Worm (Caenorhabditis elegans) whole organism, L2 larva: ENCODE measurements around the gene atg-3.

ENCODE experiments used
- C34F6.9 ChIP-seq: fragments of 150-350 bp; optimal IDR thresholded peaks from 2 replicates; lab custom pipeline; 2014; ENCODE audit warnings: missing biosample characterization, missing genetic modification characterization
- R02D3.7 ChIP-seq: fragments of 150-350 bp; optimal IDR thresholded peaks from 2 replicates; lab custom pipeline; 2014; ENCODE audit warnings: missing biosample characterization, missing genetic modification characterization
- Y55F3AM.14 ChIP-seq: fragments of 200-800 bp; sonication (Bioruptor generic); optimal IDR thresholded peaks from 2 replicates; lab custom pipeline; 2018; ENCODE audit warnings: mild to moderate bottlenecking, missing genetic modification characterization, missing compliant biosample characterization
- ZK546.5 ChIP-seq: sonication (generic microtip); optimal IDR thresholded peaks from 2 replicates; lab custom pipeline; 2017; ENCODE audit warnings: missing biosample characterization, missing genetic modification characterization
- alr-1 ChIP-seq: fragments of 150-350 bp; optimal IDR thresholded peaks from 2 replicates; lab custom pipeline; 2014; ENCODE audit warnings: missing biosample characterization, missing genetic modification characterization
- aly-2 ChIP-seq: fragments of 150-350 bp; optimal IDR thresholded peaks from 2 replicates; lab custom pipeline; 2014; ENCODE audit warnings: missing biosample characterization, missing genetic modification characterization
- ceh-16 ChIP-seq: fragments of 150-350 bp; optimal IDR thresholded peaks from 2 replicates; lab custom pipeline; 2014; ENCODE audit warnings: missing biosample characterization, missing genetic modification characterization
- dmd-4 ChIP-seq: sonication (generic microtip); optimal IDR thresholded peaks from 2 replicates; lab custom pipeline; 2017; ENCODE audit warnings: missing biosample characterization, missing genetic modification characterization
- egl-27 ChIP-seq: sonication (generic microtip); optimal IDR thresholded peaks from 3 replicates; lab custom pipeline; 2017; ENCODE audit warnings: missing biosample characterization, missing genetic modification reagents, missing genetic modification characterization
- elt-1 ChIP-seq: fragments of 150-350 bp; optimal IDR thresholded peaks from 2 replicates; lab custom pipeline; 2014; ENCODE audit warnings: missing biosample characterization, missing genetic modification characterization
- fos-1 ChIP-seq: fragments of 150-350 bp; optimal IDR thresholded peaks from 2 replicates; lab custom pipeline; 2014; ENCODE audit warnings: missing biosample characterization, missing genetic modification characterization
- gmeb-1 ChIP-seq: fragments of 150-350 bp; optimal IDR thresholded peaks from 2 replicates; lab custom pipeline; 2014; ENCODE audit warnings: missing biosample characterization, missing genetic modification characterization
- lin-11 ChIP-seq: fragments of 150-350 bp; sonication (generic microtip); optimal IDR thresholded peaks from 2 replicates; lab custom pipeline; 2014; ENCODE audit warnings: missing biosample characterization, missing genetic modification characterization, inconsistent platforms, mixed read lengths
- lin-13 ChIP-seq: fragments of 150-350 bp; optimal IDR thresholded peaks from 2 replicates; lab custom pipeline; 2014; ENCODE audit warnings: missing biosample characterization, missing genetic modification reagents, missing genetic modification characterization
- lsy-2 ChIP-seq, 2 experiments: fragments of 150-350 bp in 1 of 2; sonication (generic microtip) in 1 of 2; optimal IDR thresholded peaks; 2 replicates each; lab custom pipeline; 2014 to 2017; ENCODE audit warnings: missing biosample characterization in 2 of 2, missing genetic modification characterization in 2 of 2
- mbf-1 ChIP-seq: sonication (generic microtip); optimal IDR thresholded peaks from 2 replicates; lab custom pipeline; 2017; ENCODE audit warnings: missing biosample characterization, missing genetic modification characterization
- nhr-12 ChIP-seq: fragments of 150-350 bp; optimal IDR thresholded peaks from 2 replicates; lab custom pipeline; 2014; ENCODE audit warnings: missing biosample characterization, missing genetic modification characterization
- nhr-129 ChIP-seq: fragments of 150-350 bp; optimal IDR thresholded peaks from 2 replicates; lab custom pipeline; 2014; ENCODE audit warnings: missing biosample characterization, missing genetic modification characterization
- nhr-21 ChIP-seq: fragments of 150-350 bp; optimal IDR thresholded peaks from 2 replicates; lab custom pipeline; 2014; ENCODE audit warnings: missing biosample characterization, missing genetic modification characterization
- nhr-23 ChIP-seq: fragments of 150-350 bp; optimal IDR thresholded peaks from 2 replicates; lab custom pipeline; 2014; ENCODE audit warnings: missing biosample characterization, missing genetic modification reagents, missing genetic modification characterization
- nhr-237 ChIP-seq: fragments of 150-350 bp; optimal IDR thresholded peaks from 2 replicates; lab custom pipeline; 2014; ENCODE audit warnings: missing biosample characterization, missing genetic modification characterization
- nhr-25 ChIP-seq: fragments of 150-350 bp; sonication (generic microtip); optimal IDR thresholded peaks from 3 replicates; lab custom pipeline; 2014; ENCODE audit warnings: missing biosample characterization, missing genetic modification characterization
- nhr-6 ChIP-seq: fragments of 150-350 bp; optimal IDR thresholded peaks from 2 replicates; lab custom pipeline; 2014; ENCODE audit warnings: missing biosample characterization, missing genetic modification characterization
- nhr-77 ChIP-seq: fragments of 150-350 bp; optimal IDR thresholded peaks from 2 replicates; lab custom pipeline; 2014; ENCODE audit warnings: missing biosample characterization, missing genetic modification characterization
- peb-1 ChIP-seq: fragments of 150-350 bp; optimal IDR thresholded peaks from 2 replicates; lab custom pipeline; 2014; ENCODE audit warnings: missing biosample characterization, missing genetic modification characterization
- sem-4 ChIP-seq: fragments of 150-350 bp; optimal IDR thresholded peaks from 2 replicates; lab custom pipeline; 2014; ENCODE audit warnings: missing biosample characterization, missing genetic modification reagents, missing genetic modification characterization
- skn-1 ChIP-seq: sonication (generic microtip); optimal IDR thresholded peaks from 2 replicates; lab custom pipeline; 2017; ENCODE audit warnings: missing biosample characterization, missing genetic modification characterization
- sma-3 ChIP-seq: sonication (generic microtip); optimal IDR thresholded peaks from 2 replicates; lab custom pipeline; 2016; ENCODE audit warnings: missing genetic modification reagents, missing genetic modification characterization, missing compliant biosample characterization
- sma-9 ChIP-seq, 2 experiments: fragments of 150-350 bp in 1 of 2; sonication (generic microtip) in 1 of 2; optimal IDR thresholded peaks; 2 replicates each; lab custom pipeline; 2014 to 2016; ENCODE audit warnings: missing genetic modification characterization in 2 of 2, mild to moderate bottlenecking in 1 of 2, missing biosample characterization in 1 of 2, missing compliant biosample characterization in 1 of 2, missing genetic modification reagents in 1 of 2, moderate library complexity in 1 of 2
- snpc-4 ChIP-seq: fragments of 150-350 bp; optimal IDR thresholded peaks from 2 replicates; lab custom pipeline; 2014; ENCODE audit warnings: missing biosample characterization, missing genetic modification characterization
- unc-39 ChIP-seq: fragments of 150-350 bp; optimal IDR thresholded peaks from 2 replicates; lab custom pipeline; 2014; ENCODE audit warnings: missing biosample characterization, missing genetic modification characterization
- unc-55 ChIP-seq: fragments of 150-350 bp; sonication (generic microtip); optimal IDR thresholded peaks from 3 replicates; lab custom pipeline; 2014; ENCODE audit warnings: missing biosample characterization, missing genetic modification reagents, missing genetic modification characterization
- unc-62 ChIP-seq: fragments of 150-350 bp; optimal IDR thresholded peaks from 2 replicates; lab custom pipeline; 2014; ENCODE audit warnings: missing biosample characterization, missing genetic modification reagents, missing genetic modification characterization
- zag-1 ChIP-seq: fragments of 150-350 bp; optimal IDR thresholded peaks from 2 replicates; lab custom pipeline; 2014; ENCODE audit warnings: missing biosample characterization, missing genetic modification characterization
- ztf-1 ChIP-seq: fragments of 200-800 bp; sonication (Bioruptor generic); conservative IDR thresholded peaks from 2 replicates; pipeline ENCODE4 v1.3.6; 2022; ENCODE audit warnings: missing genetic modification characterization, missing compliant biosample characterization
- ztf-11 ChIP-seq: sonication (generic microtip); optimal IDR thresholded peaks from 2 replicates; lab custom pipeline; 2017; ENCODE audit warnings: missing biosample characterization, missing genetic modification characterization
- ztf-4 ChIP-seq: fragments of 150-350 bp; optimal IDR thresholded peaks from 2 replicates; lab custom pipeline; 2014; ENCODE audit warnings: missing biosample characterization, missing genetic modification characterization

Gene atg-3

ce11 chrIV:998914-999313 lies 11.4 kb upstream of the atg-3 start, which contains the start of gene Y55F3AM.5:
Gene Y55F3AM.5, plus strand, starts transcription at chrIV:999214.
- TF ChIP-seq ZK546.5 (tag; lab: Kevin White, UChicago) (no peak), sma-3 (GFP tag; lab: Kevin White, UChicago) (no peak), egl-27 (tag; lab: Kevin White, UChicago) (no peak), C34F6.9 (tag; lab: Kevin White, UChicago) (no peak), R02D3.7 (tag; lab: Kevin White, UChicago) (no peak), nhr-6 (tag; lab: Kevin White, UChicago) (no peak), nhr-237 (tag; lab: Kevin White, UChicago) (no peak), Y55F3AM.14 (GFP tag; lab: Kevin White, UChicago) (no peak), alr-1 (tag; lab: Kevin White, UChicago) (no peak), lsy-2 (tag; optimal IDR thresholded peaks at IDR 0.05; lab: Kevin White, UChicago) (no peak), ceh-16 (tag; lab: Kevin White, UChicago) (no peak), peb-1 (tag; lab: Kevin White, UChicago) (no peak), skn-1 (tag; lab: Kevin White, UChicago) (no peak), nhr-12 (tag; lab: Kevin White, UChicago) (no peak), unc-55 (GFP tag; lab: Kevin White, UChicago) (no peak), sma-9 (GFP tag; optimal IDR thresholded peaks at IDR 0.05; lab: Kevin White, UChicago) (no peak), sma-9 (tag; optimal IDR thresholded peaks at IDR 0.05; lab: Kevin White, UChicago) (no peak), ztf-1 (GFP tag; lab: Robert Waterston, UW) (no peak)

- no peak for TF ChIP-seq R02D3.7 (tag; lab: Kevin White, UChicago)
- TF ChIP-seq snpc-4 (tag; lab: Kevin White, UChicago), result no peak
- TF ChIP-seq alr-1 (tag; lab: Kevin White, UChicago), result no peak
- TF ChIP-seq mbf-1 (tag; lab: Kevin White, UChicago), result no peak
- no peak for TF ChIP-seq lsy-2 (tag; optimal IDR thresholded peaks at IDR 0.05; lab: Kevin White, UChicago)
Measured at ce11 chrIV:999675-1000074, 10.6 kb upstream of the atg-3 start.

DNA sequence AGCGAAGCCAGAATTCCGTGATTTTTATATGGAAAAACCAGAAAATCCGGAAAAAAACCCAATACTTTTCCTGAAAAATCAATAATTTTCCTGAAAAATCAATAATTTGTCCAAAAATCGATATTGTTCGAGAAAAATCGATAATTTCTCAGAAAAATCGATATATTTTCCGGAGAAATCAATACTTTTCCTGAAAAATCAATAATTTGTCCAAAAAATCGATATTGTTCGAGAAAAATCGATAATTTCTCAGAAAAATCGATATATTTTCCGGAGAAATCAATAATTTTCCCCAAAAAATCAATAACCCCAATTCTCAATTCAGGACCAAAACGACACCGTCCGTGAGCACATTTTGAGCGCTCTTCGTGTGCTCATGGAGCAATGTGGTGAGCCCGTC lies 9.9 kb upstream of the atg-3 start:
- TF ChIP-seq aly-2 (tag; lab: Kevin White, UChicago) (no peak), dmd-4 (tag; lab: Kevin White, UChicago) (no peak), nhr-25 (tag; lab: Kevin White, UChicago) (no peak), ceh-16 (tag; lab: Kevin White, UChicago) (no peak), ztf-4 (no peak), sma-9 (GFP tag; optimal IDR thresholded peaks at IDR 0.05; lab: Kevin White, UChicago) (no peak), sma-9 (tag; optimal IDR thresholded peaks at IDR 0.05; lab: Kevin White, UChicago) (no peak), zag-1 (tag; lab: Kevin White, UChicago) (no peak), lin-11 (no peak), nhr-21 (tag; lab: Kevin White, UChicago) (no peak), ztf-1 (GFP tag; lab: Robert Waterston, UW) (no peak), nhr-129 (no peak), ztf-11 (tag; lab: Kevin White, UChicago) (no peak), unc-62 (no peak), lin-13 (GFP tag; lab: Kevin White, UChicago) (no peak), nhr-237 (tag; lab: Kevin White, UChicago) (no peak), nhr-77 (tag; lab: Kevin White, UChicago) (no peak), Y55F3AM.14 (GFP tag; lab: Kevin White, UChicago) (no peak), lsy-2 (tag; optimal IDR thresholded peaks at IDR 0.05; lab: Kevin White, UChicago) (no peak), ZK546.5 (tag; lab: Kevin White, UChicago) (no peak)

ce11 chrIV:1005761-1006160 lies 4.6 kb upstream of the atg-3 start, which contains the start of gene immp-2:
Gene immp-2, minus strand, starts transcription at chrIV:1005861.
- TF ChIP-seq alr-1 (tag; lab: Kevin White, UChicago), result no peak
- no peak for TF ChIP-seq lsy-2 (tag; optimal IDR thresholded peaks at IDR 0.05; lab: Kevin White, UChicago)
- no peak for TF ChIP-seq aly-2 (tag; lab: Kevin White, UChicago)
- TF ChIP-seq, all 48 proteins: peak for 0

DNA sequence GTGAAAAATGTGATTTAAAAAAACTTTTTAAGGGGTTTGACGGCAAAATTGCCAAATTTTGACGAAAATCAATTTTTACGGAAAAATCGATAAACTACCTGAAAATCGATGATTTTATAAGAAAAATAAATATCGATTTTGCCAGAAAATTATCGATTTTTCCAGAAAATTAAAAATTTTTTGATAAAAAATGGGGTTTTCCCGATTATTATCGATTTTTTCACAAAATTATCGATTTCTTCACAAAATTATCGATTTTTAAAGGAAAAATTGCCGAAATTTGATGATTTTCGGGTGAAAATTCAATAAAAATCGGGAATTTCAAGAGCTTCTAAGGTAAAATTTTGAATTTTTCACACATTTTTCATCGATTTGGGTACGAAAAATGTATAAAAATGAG lies 3.6 kb upstream of the atg-3 start:
- TF ChIP-seq sma-9 (GFP tag; optimal IDR thresholded peaks at IDR 0.05; lab: Kevin White, UChicago) (no peak), sma-9 (tag; optimal IDR thresholded peaks at IDR 0.05; lab: Kevin White, UChicago) (no peak), nhr-77 (tag; lab: Kevin White, UChicago) (no peak), zag-1 (tag; lab: Kevin White, UChicago) (no peak), ztf-11 (tag; lab: Kevin White, UChicago) (no peak), alr-1 (tag; lab: Kevin White, UChicago) (no peak), unc-39 (tag; lab: Kevin White, UChicago) (no peak), R02D3.7 (tag; lab: Kevin White, UChicago) (no peak), sem-4 (tag; lab: Kevin White, UChicago) (no peak), egl-27 (tag; lab: Kevin White, UChicago) (no peak), fos-1 (tag; lab: Kevin White, UChicago) (no peak), unc-55 (GFP tag; lab: Kevin White, UChicago) (no peak), gmeb-1 (tag; lab: Kevin White, UChicago) (no peak), nhr-12 (tag; lab: Kevin White, UChicago) (no peak), elt-1 (no peak), nhr-23 (tag; lab: Kevin White, UChicago) (no peak), lsy-2 (tag; optimal IDR thresholded peaks at IDR 0.05; lab: Kevin White, UChicago) (no peak), nhr-6 (tag; lab: Kevin White, UChicago) (no peak), lin-13 (GFP tag; lab: Kevin White, UChicago) (no peak)
- TF ChIP-seq, all 48 proteins: peak for 0
